Worm (Caenorhabditis elegans) whole organism, midembryonic: ENCODE measurements around the gene T24C4.2.

Experiments
- T22C8.4 ChIP-seq: fragments of 200-800 bp; sonication (Bioruptor generic); IDR thresholded peaks from 2 replicates; pipeline ENCODE4 v1.3.6; 2022; ENCODE audit warnings: missing genetic modification characterization, missing compliant biosample characterization
- cog-1 ChIP-seq: sonication (generic microtip); optimal IDR thresholded peaks from 2 replicates; lab custom pipeline; 2016; ENCODE audit warnings: missing genetic modification characterization, missing compliant biosample characterization
- flt-1 ChIP-seq: fragments of 200-800 bp; sonication (Bioruptor generic); IDR thresholded peaks from 2 replicates; pipeline ENCODE4 v1.3.6; 2022; ENCODE audit warnings: missing genetic modification characterization, missing compliant biosample characterization
- klf-2 ChIP-seq: fragments of 200-800 bp; sonication (Bioruptor generic); conservative IDR thresholded peaks from 2 replicates; pipeline ENCODE4 v1.3.6; 2022; ENCODE audit warnings: missing genetic modification reagents, missing genetic modification characterization, missing compliant biosample characterization
- med-1 ChIP-seq: sonication (generic microtip); optimal IDR thresholded peaks from 2 replicates; lab custom pipeline; 2017; ENCODE audit warnings: missing genetic modification characterization, mild to moderate bottlenecking, missing compliant biosample characterization, antibody characterized with exemption, missing genetic modification reagents; ENCODE audit not compliant: insufficient read depth
- ref-1 ChIP-seq: fragments of 200-800 bp; sonication (Bioruptor generic); conservative IDR thresholded peaks from 2 replicates; pipeline ENCODE4 v1.3.6; 2022; ENCODE audit warnings: missing genetic modification reagents, missing genetic modification characterization, missing compliant biosample characterization
- tab-1 ChIP-seq: fragments of 200-800 bp; sonication (Bioruptor generic); IDR thresholded peaks from 2 replicates; pipeline ENCODE4 v1.3.6; 2022; ENCODE audit warnings: missing genetic modification characterization, missing compliant biosample characterization
- ztf-23 ChIP-seq: fragments of 200-800 bp; sonication (Bioruptor generic); IDR thresholded peaks from 2 replicates; pipeline ENCODE4 v1.3.6; 2022; ENCODE audit warnings: missing genetic modification reagents, missing genetic modification characterization, missing compliant biosample characterization
- ztf-29 ChIP-seq: fragments of 200-800 bp; sonication (Bioruptor generic); IDR thresholded peaks from 2 replicates; pipeline ENCODE4 v1.3.6; 2022; ENCODE audit warnings: missing genetic modification reagents, missing genetic modification characterization, missing compliant biosample characterization

The T24C4.2 gene

ce11 chrIII:869869-870268 is at the start of gene T24C4.2:
T24C4.2 (minus strand) TSS chrIII:869969.
- TF ChIP-seq ztf-29 (GFP tag; lab: Robert Waterston, UW) (no peak), T22C8.4 (GFP tag; lab: Robert Waterston, UW) (0 out of 2 replicates have a peak, but pooled peaks have one; percentile 19)

ce11 chrIII:919322-919721 is 49.6 kb upstream of the T24C4.2 start, which contains the start of gene F23H11.7:
F23H11.7 (minus strand) TSS chrIII:919422.
- TF ChIP-seq klf-2 (no peak), tab-1 (GFP tag; lab: Robert Waterston, UW) (no peak), ref-1 (GFP tag; lab: Robert Waterston, UW) (no peak), ztf-23 (GFP tag; lab: Robert Waterston, UW) (no peak), flt-1 (GFP tag; lab: Robert Waterston, UW) (no peak), ztf-29 (GFP tag; lab: Robert Waterston, UW) (no peak), med-1 (GFP tag; lab: Kevin White, UChicago) (no peak)

ce11 chrIII:916897-917296 is 47.1 kb upstream of the T24C4.2 start, which contains the start of gene idpp-13:
idpp-13 (minus strand) TSS chrIII:916997.
- TF ChIP-seq tab-1 (GFP tag; lab: Robert Waterston, UW) (no peak), T22C8.4 (GFP tag; lab: Robert Waterston, UW) (no peak), ztf-23 (GFP tag; lab: Robert Waterston, UW) (no peak), klf-2 (no peak), med-1 (GFP tag; lab: Kevin White, UChicago) (no peak), ref-1 (GFP tag; lab: Robert Waterston, UW) (no peak), ztf-29 (GFP tag; lab: Robert Waterston, UW) (no peak)

DNA sequence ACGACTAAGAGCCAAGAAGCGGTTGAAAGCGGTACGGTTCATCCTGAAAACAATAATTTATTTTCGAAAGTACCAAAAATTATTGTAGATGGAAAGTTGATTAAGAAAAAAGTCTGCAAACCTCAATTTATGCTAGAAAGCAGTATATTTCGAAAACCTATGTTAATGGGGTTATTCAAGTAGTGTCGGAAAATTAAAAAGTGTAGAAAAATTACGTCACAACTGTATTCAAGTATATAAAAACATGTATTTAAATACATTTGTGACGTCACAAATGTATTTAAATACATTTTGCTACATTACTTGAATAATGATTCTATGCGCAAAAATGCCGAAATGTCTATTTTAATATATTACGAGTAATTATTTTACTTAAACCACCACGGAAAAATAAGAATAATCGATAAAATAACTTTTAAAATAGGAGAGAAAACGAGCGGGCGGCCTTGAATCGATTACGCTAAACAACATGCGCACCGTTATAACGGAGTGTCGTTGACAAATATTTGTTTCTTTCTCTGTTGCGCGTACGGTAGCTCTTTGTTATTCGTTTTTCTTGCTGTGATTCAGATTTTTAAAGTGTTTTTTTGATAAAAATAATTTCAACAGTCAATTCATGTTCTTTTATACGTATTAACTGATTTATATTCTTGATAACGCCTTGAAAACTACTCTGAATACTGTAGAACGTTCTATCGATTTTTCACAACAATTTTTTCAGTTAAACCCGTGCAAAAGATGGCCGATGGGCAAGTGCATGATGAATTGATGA is 41.0 kb upstream of the T24C4.2 start, which contains the start of the genes F23H11.5 and bra-2:
Gene F23H11.5, minus strand, starts transcription at position 51 of the 772 bp plus-strand sequence.
Gene bra-2, plus strand, starts transcription at position 722 of the 772 bp plus-strand sequence.
- no peak for TF ChIP-seq med-1 (GFP tag; lab: Kevin White, UChicago)
- TF ChIP-seq klf-2: no peak
- TF ChIP-seq ztf-23 (GFP tag; lab: Robert Waterston, UW): no peak
- no peak for TF ChIP-seq tab-1 (GFP tag; lab: Robert Waterston, UW)
- TF ChIP-seq ztf-29 (GFP tag; lab: Robert Waterston, UW): no peak
- no peak for TF ChIP-seq ref-1 (GFP tag; lab: Robert Waterston, UW)

- TF ChIP-seq cog-1 (tag; lab: Kevin White, UChicago) (no peak), ztf-29 (GFP tag; lab: Robert Waterston, UW) (no peak), klf-2 (no peak), flt-1 (GFP tag; lab: Robert Waterston, UW) (no peak), ref-1 (GFP tag; lab: Robert Waterston, UW) (no peak), med-1 (GFP tag; lab: Kevin White, UChicago) (no peak), tab-1 (GFP tag; lab: Robert Waterston, UW) (no peak), T22C8.4 (GFP tag; lab: Robert Waterston, UW) (no peak), ztf-23 (GFP tag; lab: Robert Waterston, UW) (no peak)
These were observed 39.8 kb upstream of the T24C4.2 start, which contains the start of gene crls-1 for ce11 chrIII:909540-909939. crls-1 (minus strand) TSS chrIII:909902.

DNA sequence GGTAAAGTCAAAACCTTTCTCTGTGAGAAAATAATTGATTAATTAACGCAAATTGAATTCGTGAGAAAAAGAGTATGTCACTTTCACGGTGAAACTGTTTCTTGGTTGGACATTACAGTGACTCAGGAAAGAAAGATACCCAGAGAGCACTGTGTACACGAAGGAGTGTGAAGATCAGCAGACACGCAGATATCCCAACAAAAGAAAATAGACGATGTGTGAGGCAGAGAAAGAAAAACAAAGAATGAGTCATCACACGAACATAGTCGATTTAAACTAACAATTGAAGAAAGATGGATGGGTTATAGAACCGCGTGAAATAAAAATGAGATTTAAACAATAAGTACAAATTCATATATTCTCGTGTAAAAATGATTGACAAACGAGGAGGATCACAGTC is 38.2 kb upstream of the T24C4.2 start:
- no peak for TF ChIP-seq klf-2
- TF ChIP-seq cog-1 (tag; lab: Kevin White, UChicago): no peak
- no peak for TF ChIP-seq T22C8.4 (GFP tag; lab: Robert Waterston, UW)
- TF ChIP-seq ztf-29 (GFP tag; lab: Robert Waterston, UW): no peak
- no peak for TF ChIP-seq ztf-23 (GFP tag; lab: Robert Waterston, UW)
- no peak for TF ChIP-seq med-1 (GFP tag; lab: Kevin White, UChicago)
- TF ChIP-seq ref-1 (GFP tag; lab: Robert Waterston, UW): no peak
- no peak for TF ChIP-seq tab-1 (GFP tag; lab: Robert Waterston, UW)
- TF ChIP-seq flt-1 (GFP tag; lab: Robert Waterston, UW): no peak

ce11 chrIII:907311-907710 is 37.5 kb upstream of the T24C4.2 start, which contains the start of gene F23H11.4:
F23H11.4 (minus strand) TSS chrIII:907539.
- no peak for TF ChIP-seq ztf-29 (GFP tag; lab: Robert Waterston, UW)
- no peak for TF ChIP-seq cog-1 (tag; lab: Kevin White, UChicago)
- TF ChIP-seq flt-1 (GFP tag; lab: Robert Waterston, UW): no peak
- no peak for TF ChIP-seq klf-2
- TF ChIP-seq tab-1 (GFP tag; lab: Robert Waterston, UW): no peak
- TF ChIP-seq T22C8.4 (GFP tag; lab: Robert Waterston, UW): no peak
- no peak for TF ChIP-seq ref-1 (GFP tag; lab: Robert Waterston, UW)
- TF ChIP-seq ztf-23 (GFP tag; lab: Robert Waterston, UW): no peak
- TF ChIP-seq med-1 (GFP tag; lab: Kevin White, UChicago): no peak

- TF ChIP-seq ref-1 (GFP tag; lab: Robert Waterston, UW) (no peak), ztf-23 (GFP tag; lab: Robert Waterston, UW) (no peak), T22C8.4 (GFP tag; lab: Robert Waterston, UW) (no peak), klf-2 (no peak), flt-1 (GFP tag; lab: Robert Waterston, UW) (no peak), med-1 (GFP tag; lab: Kevin White, UChicago) (no peak), ztf-29 (GFP tag; lab: Robert Waterston, UW) (no peak), tab-1 (GFP tag; lab: Robert Waterston, UW) (no peak), cog-1 (tag; lab: Kevin White, UChicago) (no peak)
These were observed 32.0 kb upstream of the T24C4.2 start for ce11 chrIII:901600-902250.
